Fruit fly (Drosophila melanogaster): ENCODE measurements around the gene CG14339.

The CG14339 gene

DNA sequence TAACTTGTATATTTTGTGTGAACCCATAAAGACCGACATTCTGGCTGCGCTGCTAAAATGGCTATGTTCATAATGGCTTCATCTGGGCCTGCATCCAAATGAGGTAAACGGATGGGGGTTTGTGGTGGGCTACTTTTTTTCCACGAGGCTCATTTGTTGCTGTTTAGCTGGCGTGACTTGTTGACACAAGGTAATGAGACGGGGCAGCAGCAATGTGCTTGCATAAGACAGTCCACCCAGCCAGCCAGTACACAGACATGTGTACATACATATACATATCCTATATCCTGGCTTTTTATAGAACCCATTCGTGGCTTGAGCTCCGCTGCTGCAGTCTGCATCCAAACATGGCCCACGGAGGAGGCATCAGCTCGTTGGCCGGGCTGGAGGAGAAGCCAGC, 4.3 kb downstream of the CG14339 start, which contains the start of gene CG14340:
Gene CG14340, plus strand, starts transcription at position 301 of the 400 bp plus-strand sequence.
- TF ChIP-seq psq (optimal IDR thresholded peaks at IDR 0.05) = no peak
- no peak for TF ChIP-seq Myc (optimal IDR thresholded peaks at IDR 0.05)
- no peak for TF ChIP-seq insv (optimal IDR thresholded peaks at IDR 0.05)
- no peak for TF ChIP-seq Sin3A (optimal IDR thresholded peaks at IDR 0.05)
- TF ChIP-seq h (optimal IDR thresholded peaks at IDR 0.05) = no peak
- TF ChIP-seq ttk (optimal IDR thresholded peaks at IDR 0.05) = no peak

DNA sequence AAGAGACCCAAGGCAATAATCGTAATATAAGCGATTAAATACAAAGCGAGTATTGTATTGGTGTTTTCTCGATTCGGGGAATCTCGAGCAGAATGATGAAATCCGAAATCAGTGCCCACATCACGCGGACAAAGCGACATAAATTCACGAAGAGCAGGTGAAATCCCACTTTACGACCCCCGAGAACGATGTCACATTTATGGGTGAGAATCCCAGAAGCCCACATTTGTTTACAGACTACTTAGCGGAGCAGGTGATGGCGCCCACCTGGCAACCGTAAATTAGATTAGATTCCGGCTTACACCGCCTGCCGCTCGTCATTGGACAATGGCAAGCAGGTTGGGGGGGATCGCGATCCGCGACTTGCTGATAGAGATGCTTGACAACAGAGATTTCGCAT, 5.9 kb downstream of the CG14339 start:
- TF ChIP-seq ttk (optimal IDR thresholded peaks at IDR 0.05) = no peak
- no peak for TF ChIP-seq Sin3A (optimal IDR thresholded peaks at IDR 0.05)
- no peak for TF ChIP-seq insv (optimal IDR thresholded peaks at IDR 0.05)
- TF ChIP-seq Myc (optimal IDR thresholded peaks at IDR 0.05) = no peak
- TF ChIP-seq h (optimal IDR thresholded peaks at IDR 0.05) = no peak
- no peak for TF ChIP-seq psq (optimal IDR thresholded peaks at IDR 0.05)

DNA sequence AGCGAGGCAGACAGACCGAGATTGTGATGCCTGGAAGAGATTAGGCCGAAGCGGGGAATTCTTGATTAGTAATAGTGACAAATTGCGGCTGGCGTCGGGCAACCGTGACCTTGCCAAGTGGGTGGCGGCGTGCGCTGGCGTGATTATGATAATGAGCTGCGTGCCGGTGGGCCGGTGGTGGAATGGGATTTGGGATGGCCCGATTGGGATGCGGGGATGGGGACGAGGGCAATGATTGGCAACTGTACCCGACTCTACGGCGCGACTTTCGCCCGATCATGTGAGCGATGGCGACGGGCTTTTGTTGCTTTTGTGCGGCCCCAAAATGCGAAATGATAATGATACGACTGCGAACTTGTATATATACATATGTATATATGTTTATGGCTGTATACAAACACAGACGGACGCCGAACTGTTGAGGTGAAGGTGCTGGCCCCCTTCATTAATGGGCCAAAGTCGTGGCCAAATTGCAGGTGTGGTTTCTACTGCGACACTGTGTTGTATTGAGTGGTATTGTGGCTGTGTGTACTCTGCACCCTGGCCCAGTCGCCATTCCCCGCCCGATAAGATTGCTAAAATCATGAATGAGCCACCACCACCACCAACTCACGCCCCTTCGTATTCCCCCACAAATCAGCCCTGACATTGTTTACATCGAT, 8.5 kb downstream of the CG14339 start:
- TF ChIP-seq h (optimal IDR thresholded peaks at IDR 0.05) (peak; percentile 3), Sin3A (optimal IDR thresholded peaks at IDR 0.05) (no peak)

DNA sequence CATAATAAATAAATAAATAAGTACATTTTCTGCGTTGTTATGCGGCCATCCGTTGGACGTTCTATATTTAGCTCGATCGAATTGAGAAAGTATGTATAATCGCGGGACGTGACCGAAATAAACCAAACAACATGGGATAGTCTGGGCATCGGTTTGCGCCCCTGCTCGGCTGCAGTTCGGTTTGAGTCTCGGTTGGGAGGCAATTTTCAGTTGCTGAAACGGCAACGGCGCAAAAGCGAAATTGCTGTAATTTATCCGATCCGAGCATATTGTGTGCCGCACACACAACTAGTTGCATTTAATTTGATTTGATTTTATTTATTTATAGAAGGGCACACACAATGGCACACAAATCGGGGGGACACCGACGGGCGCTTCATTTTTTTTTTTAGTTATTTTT, 9.8 kb downstream of the CG14339 start:
- TF ChIP-seq psq (optimal IDR thresholded peaks at IDR 0.05) = no peak
- no peak for TF ChIP-seq ttk (optimal IDR thresholded peaks at IDR 0.05)

DNA sequence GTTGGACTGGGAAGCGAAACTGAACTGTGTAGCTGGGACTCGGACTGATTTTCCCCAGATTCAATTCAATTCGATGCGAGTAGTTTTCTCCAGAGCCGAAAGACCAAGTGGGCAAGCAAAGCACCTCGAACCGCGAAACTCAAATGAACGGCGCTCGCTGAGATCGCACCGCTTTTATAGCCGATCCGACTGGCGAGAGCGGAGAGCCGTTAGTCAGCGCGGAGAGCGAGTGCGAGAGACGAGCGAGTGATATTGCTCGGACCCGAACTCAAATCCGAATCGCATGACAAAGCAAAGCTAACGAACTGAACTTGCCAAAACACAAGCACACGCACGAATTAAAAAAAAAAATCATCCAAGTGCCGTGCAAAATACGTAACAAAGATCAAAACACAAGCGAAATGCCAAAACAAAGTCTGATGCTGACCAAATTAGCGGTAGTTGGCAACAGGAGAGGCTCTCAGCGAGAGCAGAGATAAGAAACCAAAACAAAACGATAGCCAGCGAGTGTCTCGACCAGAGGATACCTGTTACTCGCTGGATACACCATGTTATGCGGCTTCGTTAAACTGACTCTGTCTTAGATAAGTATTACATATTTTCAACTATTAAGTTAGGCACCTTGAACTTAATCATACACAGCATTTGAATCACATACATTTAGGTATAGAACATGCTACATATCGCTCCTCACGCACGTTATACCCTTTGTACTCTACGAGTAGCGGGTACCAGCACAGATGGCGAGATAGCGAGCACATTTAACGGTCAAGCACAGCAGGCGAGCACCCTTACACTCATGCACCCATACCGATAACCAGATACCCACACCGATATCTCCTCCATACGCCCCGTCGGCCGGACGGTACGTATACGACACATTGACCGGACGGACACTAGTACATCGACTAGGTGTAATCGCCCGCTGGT, 10.8 kb downstream of the CG14339 start:
- no peak for TF ChIP-seq Myc (optimal IDR thresholded peaks at IDR 0.05)
- TF ChIP-seq psq (optimal IDR thresholded peaks at IDR 0.05) = no peak
- TF ChIP-seq insv (optimal IDR thresholded peaks at IDR 0.05) = no peak
- no peak for TF ChIP-seq h (optimal IDR thresholded peaks at IDR 0.05)
- no peak for TF ChIP-seq ttk (optimal IDR thresholded peaks at IDR 0.05)
- no peak for TF ChIP-seq Sin3A (optimal IDR thresholded peaks at IDR 0.05)

DNA sequence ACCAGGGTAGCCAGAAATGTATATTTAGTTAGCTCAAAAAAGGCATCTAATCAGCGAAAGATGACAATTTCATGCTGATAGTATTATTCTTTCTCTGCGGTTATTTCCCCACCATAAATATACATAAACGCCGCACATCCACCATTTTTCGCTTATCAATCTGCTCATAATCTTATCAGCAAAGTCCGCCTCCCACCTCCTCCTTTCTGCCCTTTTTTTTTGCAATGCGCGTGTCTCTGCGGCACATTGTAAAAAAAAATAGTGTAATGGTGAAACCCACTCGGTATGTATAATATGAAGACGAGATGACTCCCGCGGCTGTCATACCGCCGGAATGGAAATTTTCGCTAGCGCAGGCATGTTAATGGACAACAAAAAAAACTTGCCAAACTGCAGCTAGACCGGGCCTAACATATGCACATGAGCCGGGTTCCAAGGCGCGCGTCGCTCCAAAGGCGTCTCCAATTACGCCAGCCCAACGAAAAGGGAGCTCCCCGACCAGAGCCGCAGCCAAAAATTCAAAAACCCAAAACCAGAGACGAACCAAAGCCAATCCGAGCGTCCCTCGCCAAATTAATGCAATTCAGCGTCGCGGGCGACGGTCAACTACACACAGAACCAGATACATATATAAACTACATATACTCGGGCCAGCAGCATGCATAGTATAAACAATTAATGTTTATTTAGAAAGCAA, 12.0 kb downstream of the CG14339 start:
- TF ChIP-seq ttk (optimal IDR thresholded peaks at IDR 0.05) (no peak), Myc (optimal IDR thresholded peaks at IDR 0.05) (no peak), psq (optimal IDR thresholded peaks at IDR 0.05) (no peak), insv (optimal IDR thresholded peaks at IDR 0.05) (no peak), Sin3A (optimal IDR thresholded peaks at IDR 0.05) (no peak), h (optimal IDR thresholded peaks at IDR 0.05) (no peak)

DNA sequence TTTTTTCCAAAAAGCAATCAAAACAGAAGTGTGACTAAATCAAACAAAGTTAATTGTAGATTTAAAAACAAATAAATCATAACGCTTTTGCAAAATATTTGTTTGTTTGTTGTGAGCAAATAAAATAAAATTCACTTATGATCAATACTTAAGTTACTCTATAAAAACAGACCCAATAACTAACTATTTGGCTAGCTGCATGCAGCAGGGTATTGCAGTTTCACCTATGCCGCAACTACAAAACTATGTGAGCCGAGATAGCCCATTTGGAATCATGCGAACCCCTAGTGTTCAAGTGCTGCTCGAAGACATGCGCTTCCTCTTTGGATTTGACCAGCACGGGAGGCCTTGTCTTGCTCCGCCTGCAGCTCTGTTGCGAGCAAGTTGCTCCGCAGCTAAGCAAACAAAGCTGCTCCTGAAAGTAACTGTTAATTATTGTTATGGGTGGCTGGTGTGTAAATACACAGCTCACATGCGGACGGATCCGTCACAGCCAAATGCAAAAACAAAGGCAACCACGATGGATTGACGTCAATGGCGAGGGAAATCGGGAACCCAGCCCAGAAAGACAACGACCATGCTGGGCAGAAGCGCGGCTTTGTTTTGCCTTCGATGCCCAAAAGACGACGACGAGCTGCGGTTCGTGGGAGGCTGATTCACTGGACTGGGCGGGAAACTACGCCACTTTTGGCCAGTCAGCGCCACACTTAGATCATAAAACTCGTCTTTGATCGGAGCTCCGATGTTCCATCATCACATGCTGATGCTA, 13.8 kb downstream of the CG14339 start:
- TF ChIP-seq ttk (optimal IDR thresholded peaks at IDR 0.05) = no peak
- no peak for TF ChIP-seq Sin3A (optimal IDR thresholded peaks at IDR 0.05)
- TF ChIP-seq insv (optimal IDR thresholded peaks at IDR 0.05) = no peak
- TF ChIP-seq Myc (optimal IDR thresholded peaks at IDR 0.05) = no peak
- TF ChIP-seq psq (optimal IDR thresholded peaks at IDR 0.05) = no peak
- TF ChIP-seq h (optimal IDR thresholded peaks at IDR 0.05) = no peak

DNA sequence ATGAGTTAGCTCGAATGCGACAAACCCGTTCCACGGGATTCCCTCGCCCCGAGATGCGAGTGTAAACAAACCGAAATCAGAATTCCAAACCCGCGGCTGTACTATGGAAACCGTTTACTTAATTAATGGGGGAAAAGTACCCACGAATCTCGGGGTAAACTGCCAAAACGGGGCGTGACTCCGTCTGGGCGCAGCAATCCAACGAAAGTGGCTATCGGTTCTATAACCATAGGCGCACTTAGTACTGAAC, 14.3 kb downstream of the CG14339 start:
- TF ChIP-seq psq (optimal IDR thresholded peaks at IDR 0.05) (no peak), ttk (optimal IDR thresholded peaks at IDR 0.05) (no peak), insv (optimal IDR thresholded peaks at IDR 0.05) (no peak), Myc (optimal IDR thresholded peaks at IDR 0.05) (no peak), h (optimal IDR thresholded peaks at IDR 0.05) (no peak), Sin3A (optimal IDR thresholded peaks at IDR 0.05) (no peak)

DNA sequence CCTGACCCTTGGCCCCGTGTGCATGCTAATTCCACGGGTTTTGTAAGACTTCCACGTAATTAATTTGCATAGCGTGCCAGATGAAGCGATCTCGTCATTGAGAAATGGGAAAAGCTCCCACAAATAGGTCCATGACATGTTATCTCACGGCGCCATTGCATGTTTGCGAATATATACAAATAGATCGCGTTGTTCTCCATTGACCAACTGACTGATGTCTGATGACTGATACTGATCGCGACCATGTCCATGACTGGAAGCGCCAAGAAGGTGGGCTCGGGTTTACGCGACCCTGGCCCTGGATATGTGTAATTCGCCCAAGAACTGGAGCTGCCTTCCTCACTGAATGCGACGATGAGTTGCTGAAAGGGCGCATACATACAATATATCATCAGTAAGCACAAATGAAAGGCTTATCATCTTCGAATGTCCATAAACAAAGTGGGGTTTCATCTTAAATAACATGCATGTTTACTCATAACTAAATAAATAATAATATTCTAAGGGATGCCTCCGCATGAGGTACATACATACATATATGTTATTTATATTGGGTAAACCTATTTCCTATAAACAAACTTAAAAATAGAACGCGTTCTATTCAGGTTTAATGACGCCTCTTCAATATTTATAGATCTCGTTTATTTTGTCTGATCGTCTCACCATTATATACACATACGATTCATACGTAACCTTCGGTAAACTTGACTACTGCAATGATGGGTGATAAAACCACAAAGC, 14.9 kb downstream of the CG14339 start:
- TF ChIP-seq Sin3A (optimal IDR thresholded peaks at IDR 0.05) (no peak), Myc (optimal IDR thresholded peaks at IDR 0.05) (no peak), ttk (optimal IDR thresholded peaks at IDR 0.05) (no peak), insv (optimal IDR thresholded peaks at IDR 0.05) (no peak), h (optimal IDR thresholded peaks at IDR 0.05) (no peak), psq (optimal IDR thresholded peaks at IDR 0.05) (no peak)

DNA sequence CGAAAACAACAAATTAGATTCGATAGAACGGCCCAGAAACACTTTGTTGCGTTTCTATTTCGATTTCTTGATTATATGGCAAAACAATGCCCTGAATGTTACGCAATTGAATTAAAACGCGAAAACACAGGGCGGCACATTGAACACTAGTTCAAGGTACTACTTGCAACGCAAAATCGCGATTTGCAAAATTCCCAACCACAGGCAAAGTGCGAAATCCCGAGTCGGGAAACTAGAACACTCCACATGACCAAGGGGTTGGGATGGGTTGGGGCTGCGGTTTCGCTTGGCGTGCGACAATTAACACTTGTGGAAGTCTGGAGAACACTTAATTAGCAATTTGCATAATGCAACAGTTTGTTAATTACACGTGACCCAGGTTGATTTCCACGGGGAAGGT, 15.9 kb downstream of the CG14339 start:
- no peak for TF ChIP-seq Sin3A (optimal IDR thresholded peaks at IDR 0.05)
- TF ChIP-seq h (optimal IDR thresholded peaks at IDR 0.05) = no peak
- no peak for TF ChIP-seq Myc (optimal IDR thresholded peaks at IDR 0.05)
- no peak for TF ChIP-seq psq (optimal IDR thresholded peaks at IDR 0.05)
- no peak for TF ChIP-seq ttk (optimal IDR thresholded peaks at IDR 0.05)
- no peak for TF ChIP-seq insv (optimal IDR thresholded peaks at IDR 0.05)

DNA sequence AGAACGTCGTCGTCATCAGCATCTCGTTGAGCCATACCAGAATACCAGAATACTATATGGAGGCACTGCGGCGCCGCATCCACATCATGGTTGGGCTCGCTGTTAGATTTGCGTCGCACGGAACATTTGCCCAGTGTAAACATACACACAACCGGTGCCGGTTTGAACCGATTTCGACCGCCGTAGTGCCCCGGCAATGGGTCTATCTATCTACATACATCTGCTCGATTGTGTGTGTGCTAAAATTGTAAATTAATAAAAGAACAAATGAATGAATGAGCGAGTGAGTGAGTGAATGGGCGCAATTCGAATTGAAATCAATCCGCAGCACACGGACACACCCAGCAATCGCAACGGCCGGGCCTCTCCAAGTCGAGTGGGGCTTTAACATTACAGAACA, 17.1 kb downstream of the CG14339 start:
- TF ChIP-seq insv (optimal IDR thresholded peaks at IDR 0.05) = no peak
- TF ChIP-seq h (optimal IDR thresholded peaks at IDR 0.05) = no peak
- TF ChIP-seq Sin3A (optimal IDR thresholded peaks at IDR 0.05) = no peak
- no peak for TF ChIP-seq Myc (optimal IDR thresholded peaks at IDR 0.05)
- TF ChIP-seq ttk (optimal IDR thresholded peaks at IDR 0.05) = no peak
- TF ChIP-seq psq (optimal IDR thresholded peaks at IDR 0.05) = no peak
